Worm (Caenorhabditis elegans) whole organism, L4 larva: ENCODE results near the gene cyp-29A4.

Experiments used
- ZK546.5 ChIP-seq, 2 experiments: sonication (generic microtip); optimal IDR thresholded peaks; 2 replicates each; lab custom pipeline; 2017; ENCODE audit warnings: missing biosample characterization in 2 of 2, missing genetic modification characterization in 2 of 2
- daf-8 ChIP-seq: fragments of 200-800 bp; sonication (Bioruptor generic); IDR thresholded peaks from 2 replicates; pipeline ENCODE4 v1.3.6; 2022; ENCODE audit warnings: missing genetic modification characterization, missing compliant biosample characterization
- lir-3 ChIP-seq: sonication (generic microtip); optimal IDR thresholded peaks from 2 replicates; lab custom pipeline; 2016; ENCODE audit warnings: mild to moderate bottlenecking, missing genetic modification characterization, missing compliant biosample characterization
- nhr-28 ChIP-seq: fragments of 150-350 bp; optimal IDR thresholded peaks from 2 replicates; lab custom pipeline; 2014; ENCODE audit warnings: missing biosample characterization, missing genetic modification characterization
- set-16 ChIP-seq: fragments of 200-800 bp; sonication (Bioruptor generic); IDR thresholded peaks from 2 replicates; pipeline ENCODE4 v1.3.6; 2022; ENCODE audit warnings: missing genetic modification reagents, missing genetic modification characterization, missing compliant biosample characterization

DNA sequence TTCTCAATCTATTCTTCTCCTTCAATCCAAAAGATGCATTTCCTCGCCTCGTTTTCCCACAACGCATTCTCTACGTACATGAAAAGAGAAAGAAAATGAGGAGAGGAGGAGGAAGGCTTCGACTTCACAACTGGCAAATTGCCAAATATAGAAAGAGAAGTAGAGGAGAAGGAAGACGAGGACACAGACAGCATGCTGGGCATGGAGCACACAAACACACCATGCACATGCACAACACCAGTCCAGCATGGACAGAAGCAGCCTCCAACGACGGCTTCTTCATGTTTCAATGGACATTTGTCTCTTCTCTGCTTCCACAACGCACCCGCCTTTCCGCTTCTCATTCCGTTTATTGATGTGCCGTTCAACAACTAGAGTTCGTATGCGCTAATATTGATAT is 10.1 kb downstream of the cyp-29A4 start:
- no peak for TF ChIP-seq daf-8 (GFP tag; lab: Robert Waterston, UW)
- no peak for TF ChIP-seq set-16
- no peak for TF ChIP-seq lir-3
- no peak for TF ChIP-seq ZK546.5 (tag; optimal IDR thresholded peaks at IDR 0.05; lab: Kevin White, UChicago)
- TF ChIP-seq nhr-28 (tag; lab: Kevin White, UChicago), result no peak
